Worm (Caenorhabditis elegans) whole organism, early embryonic: Measurements from ENCODE around the gene C23H4.6.

Experiments
- B0310.2 ChIP-seq: sonication (generic microtip); optimal IDR thresholded peaks from 2 replicates; lab custom pipeline; 2016; ENCODE audit warnings: mild to moderate bottlenecking, missing genetic modification characterization, missing compliant biosample characterization
- F13C5.2 ChIP-seq: sonication (generic microtip); optimal IDR thresholded peaks from 2 replicates; lab custom pipeline; 2017; ENCODE audit warnings: mild to moderate bottlenecking, missing genetic modification characterization, inconsistent platforms, missing compliant biosample characterization
- aly-1 ChIP-seq: sonication (generic microtip); optimal IDR thresholded peaks from 2 replicates; lab custom pipeline; 2016; ENCODE audit warnings: missing genetic modification characterization, missing compliant biosample characterization
- ama-1 ChIP-seq: fragments of 150-350 bp; optimal IDR thresholded peaks from 2 replicates; lab custom pipeline; 2014
- ceh-13 ChIP-seq: fragments of 200-800 bp; sonication (Bioruptor generic); optimal IDR thresholded peaks from 2 replicates; lab custom pipeline; 2018; ENCODE audit warnings: mild to moderate bottlenecking, missing genetic modification characterization, missing compliant biosample characterization
- ceh-36 ChIP-seq: sonication (generic microtip); optimal IDR thresholded peaks from 2 replicates; lab custom pipeline; 2016; ENCODE audit warnings: missing genetic modification characterization, inconsistent platforms, missing compliant biosample characterization
- ets-7 ChIP-seq: sonication (generic microtip); optimal IDR thresholded peaks from 2 replicates; lab custom pipeline; 2016; ENCODE audit warnings: missing genotype, missing genetic modification characterization, missing compliant biosample characterization
- flt-1 ChIP-seq: fragments of 200-800 bp; sonication (Bioruptor generic); IDR thresholded peaks from 2 replicates; pipeline ENCODE4 v1.3.6; 2022; ENCODE audit warnings: missing genetic modification characterization, missing compliant biosample characterization
- hmbx-1 ChIP-seq: sonication (generic microtip); optimal IDR thresholded peaks from 2 replicates; lab custom pipeline; 2016; ENCODE audit warnings: mild to moderate bottlenecking, missing genetic modification characterization, missing compliant biosample characterization
- hmg-4 ChIP-seq: fragments of 200-800 bp; sonication (Bioruptor generic); optimal IDR thresholded peaks from 2 replicates; lab custom pipeline; 2018; ENCODE audit warnings: mild to moderate bottlenecking, missing genetic modification characterization, missing compliant biosample characterization
- hnd-1 ChIP-seq: sonication (generic microtip); optimal IDR thresholded peaks from 2 replicates; lab custom pipeline; 2016; ENCODE audit warnings: missing genetic modification characterization, missing compliant biosample characterization
- pes-1 ChIP-seq: fragments of 200-800 bp; sonication (Bioruptor generic); IDR thresholded peaks from 2 replicates; pipeline ENCODE4 v1.3.6; 2022; ENCODE audit warnings: missing genetic modification reagents, missing genetic modification characterization, missing compliant biosample characterization
- scrt-1 ChIP-seq: fragments of 200-800 bp; sonication (Bioruptor generic); IDR thresholded peaks from 2 replicates; pipeline ENCODE4 v1.3.6; 2022; ENCODE audit warnings: missing genetic modification characterization, missing compliant biosample characterization
- sea-1 ChIP-seq: fragments of 200-800 bp; sonication (Bioruptor generic); conservative IDR thresholded peaks from 2 replicates; pipeline ENCODE4 v1.3.6; 2022; ENCODE audit warnings: missing genetic modification characterization, missing compliant biosample characterization
- tbx-11 ChIP-seq: fragments of 200-800 bp; sonication (Bioruptor generic); IDR thresholded peaks from 2 replicates; pipeline ENCODE4 v1.3.6; 2022; ENCODE audit warnings: missing genetic modification characterization, missing compliant biosample characterization
- tbx-37 ChIP-seq: fragments of 200-800 bp; sonication (Bioruptor generic); conservative IDR thresholded peaks from 2 replicates; pipeline ENCODE4 v1.3.6; 2022; ENCODE audit warnings: missing genetic modification reagents, missing genetic modification characterization, missing compliant biosample characterization
- tra-4 ChIP-seq: sonication (generic microtip); optimal IDR thresholded peaks from 2 replicates; lab custom pipeline; 2017; ENCODE audit warnings: missing genetic modification characterization, missing compliant biosample characterization

The C23H4.6 gene

ce11 chrX:12234424-12234823 is 982 bp upstream of the C23H4.6 start:
- TF ChIP-seq scrt-1, result no peak
- TF ChIP-seq B0310.2 (tag; lab: Kevin White, UChicago), result no peak
- no peak for TF ChIP-seq ceh-13
- no peak for TF ChIP-seq tra-4 (tag; lab: Kevin White, UChicago)
- TF ChIP-seq flt-1, result no peak
- TF ChIP-seq pes-1 (GFP tag; lab: Robert Waterston, UW), result no peak
- no peak for TF ChIP-seq sea-1 (GFP tag; lab: Robert Waterston, UW)
- TF ChIP-seq hnd-1 (tag; lab: Kevin White, UChicago), result no peak
- TF ChIP-seq ets-7 (tag; lab: Kevin White, UChicago), result no peak
- no peak for TF ChIP-seq tbx-11
- no peak for TF ChIP-seq F13C5.2 (tag; lab: Kevin White, UChicago)
- no peak for TF ChIP-seq ama-1
- TF ChIP-seq hmbx-1 (tag; lab: Kevin White, UChicago), result no peak
- TF ChIP-seq hmg-4 (GFP tag; lab: Kevin White, UChicago), result no peak
- TF ChIP-seq tbx-37 (GFP tag; lab: Robert Waterston, UW), result no peak
- no peak for TF ChIP-seq ceh-36 (tag; lab: Kevin White, UChicago)
- no peak for TF ChIP-seq aly-1

- TF ChIP-seq hnd-1 (tag; lab: Kevin White, UChicago), result no peak
- no peak for TF ChIP-seq sea-1 (GFP tag; lab: Robert Waterston, UW)
- no peak for TF ChIP-seq B0310.2 (tag; lab: Kevin White, UChicago)
- no peak for TF ChIP-seq F13C5.2 (tag; lab: Kevin White, UChicago)
- no peak for TF ChIP-seq ets-7 (tag; lab: Kevin White, UChicago)
- TF ChIP-seq tra-4 (tag; lab: Kevin White, UChicago), result no peak
- TF ChIP-seq scrt-1, result no peak
- no peak for TF ChIP-seq ama-1
- no peak for TF ChIP-seq hmg-4 (GFP tag; lab: Kevin White, UChicago)
- TF ChIP-seq flt-1, result no peak
- TF ChIP-seq tbx-11, result no peak
These were observed 6.1 kb downstream of the C23H4.6 start, which contains the start of gene cest-3 for ce11 chrX:12241457-12241856. cest-3 (plus strand) TSS chrX:12241646.

ce11 chrX:12242902-12243301 is 7.5 kb downstream of the C23H4.6 start:
- no peak for TF ChIP-seq ets-7 (tag; lab: Kevin White, UChicago)
- no peak for TF ChIP-seq B0310.2 (tag; lab: Kevin White, UChicago)
- TF ChIP-seq pes-1 (GFP tag; lab: Robert Waterston, UW), result no peak
- no peak for TF ChIP-seq hmbx-1 (tag; lab: Kevin White, UChicago)
- no peak for TF ChIP-seq scrt-1
- no peak for TF ChIP-seq flt-1
- no peak for TF ChIP-seq aly-1
- no peak for TF ChIP-seq ceh-13
- no peak for TF ChIP-seq sea-1 (GFP tag; lab: Robert Waterston, UW)
- TF ChIP-seq tbx-11, result no peak
- TF ChIP-seq F13C5.2 (tag; lab: Kevin White, UChicago), result no peak
- TF ChIP-seq ama-1, result no peak

- TF ChIP-seq ama-1, result no peak
- TF ChIP-seq F13C5.2 (tag; lab: Kevin White, UChicago), result no peak
- TF ChIP-seq ceh-36 (tag; lab: Kevin White, UChicago), result no peak
- no peak for TF ChIP-seq pes-1 (GFP tag; lab: Robert Waterston, UW)
- TF ChIP-seq hmbx-1 (tag; lab: Kevin White, UChicago), result no peak
- TF ChIP-seq flt-1, result no peak
- no peak for TF ChIP-seq scrt-1
- TF ChIP-seq hnd-1 (tag; lab: Kevin White, UChicago), result no peak
- TF ChIP-seq tra-4 (tag; lab: Kevin White, UChicago), result no peak
- TF ChIP-seq hmg-4 (GFP tag; lab: Kevin White, UChicago), result no peak
- TF ChIP-seq sea-1 (GFP tag; lab: Robert Waterston, UW), result no peak
- TF ChIP-seq B0310.2 (tag; lab: Kevin White, UChicago), result no peak
These were observed 12.7 kb downstream of the C23H4.6 start for ce11 chrX:12248140-12248539.

ce11 chrX:12252189-12252588 is 16.8 kb downstream of the C23H4.6 start:
- no peak for TF ChIP-seq aly-1
- no peak for TF ChIP-seq tra-4 (tag; lab: Kevin White, UChicago)
- no peak for TF ChIP-seq flt-1
- TF ChIP-seq scrt-1, result no peak
- TF ChIP-seq ets-7 (tag; lab: Kevin White, UChicago), result no peak
- TF ChIP-seq tbx-11, result no peak
- no peak for TF ChIP-seq hnd-1 (tag; lab: Kevin White, UChicago)
- TF ChIP-seq ceh-36 (tag; lab: Kevin White, UChicago), result no peak
- TF ChIP-seq pes-1 (GFP tag; lab: Robert Waterston, UW), result no peak
- TF ChIP-seq ceh-13, result no peak
- TF ChIP-seq tbx-37 (GFP tag; lab: Robert Waterston, UW), result no peak
- no peak for TF ChIP-seq ama-1
- TF ChIP-seq sea-1 (GFP tag; lab: Robert Waterston, UW), result no peak
- TF ChIP-seq F13C5.2 (tag; lab: Kevin White, UChicago), result no peak
- no peak for TF ChIP-seq hmbx-1 (tag; lab: Kevin White, UChicago)
- TF ChIP-seq hmg-4 (GFP tag; lab: Kevin White, UChicago), result no peak
- no peak for TF ChIP-seq B0310.2 (tag; lab: Kevin White, UChicago)

- TF ChIP-seq pes-1 (GFP tag; lab: Robert Waterston, UW), result no peak
- TF ChIP-seq flt-1, result no peak
- TF ChIP-seq tra-4 (tag; lab: Kevin White, UChicago), result no peak
- no peak for TF ChIP-seq ama-1
- TF ChIP-seq hmg-4 (GFP tag; lab: Kevin White, UChicago), result no peak
- TF ChIP-seq tbx-11, result no peak
- TF ChIP-seq ceh-36 (tag; lab: Kevin White, UChicago), result no peak
- TF ChIP-seq hmbx-1 (tag; lab: Kevin White, UChicago), result no peak
- no peak for TF ChIP-seq ceh-13
- TF ChIP-seq hnd-1 (tag; lab: Kevin White, UChicago), result no peak
- no peak for TF ChIP-seq scrt-1
- no peak for TF ChIP-seq B0310.2 (tag; lab: Kevin White, UChicago)
- no peak for TF ChIP-seq aly-1
These were observed 21.2 kb downstream of the C23H4.6 start, which contains the start of gene E01G6.2 for ce11 chrX:12256594-12257048. E01G6.2 (plus strand) TSS chrX:12256644.

- TF ChIP-seq tra-4 (tag; lab: Kevin White, UChicago), result no peak
These were observed 25.1 kb downstream of the C23H4.6 start, which contains the start of gene E01G6.1 for ce11 chrX:12260381-12260931. E01G6.1 (plus strand) TSS chrX:12260881.
